Fruit fly (Drosophila melanogaster): ENCODE data around the gene Cpr23B.

DNA sequence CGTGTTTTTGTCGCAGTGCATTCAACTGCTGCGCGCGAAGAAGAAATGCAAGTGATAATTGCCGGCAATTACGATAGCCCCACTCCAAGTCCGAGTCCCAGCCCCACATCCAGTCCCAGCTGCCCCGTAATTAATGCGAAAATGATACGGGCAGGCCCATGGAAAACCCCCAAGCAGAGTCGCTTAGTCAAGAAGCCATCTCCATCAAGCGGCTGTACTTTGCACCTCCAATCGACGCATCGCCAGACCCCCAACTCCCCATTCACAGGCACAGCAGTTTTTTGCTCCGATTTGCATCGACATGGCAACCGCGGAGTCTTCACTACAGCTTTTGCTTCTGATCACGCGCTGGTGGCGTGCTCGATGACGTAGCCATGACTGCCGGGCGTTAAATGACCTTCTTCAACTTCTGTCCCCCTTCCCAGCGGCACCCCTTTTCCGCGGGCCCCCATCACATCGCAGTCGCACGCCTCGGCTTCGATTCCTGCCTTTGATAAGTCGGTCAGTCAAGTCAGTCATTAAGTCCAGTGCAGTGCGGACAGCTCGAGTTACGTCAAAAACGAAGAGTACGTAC lies 31.9 kb upstream of the Cpr23B start:
- TF ChIP-seq Mnt (GFP tag; optimal IDR thresholded peaks at IDR 0.05) (no peak), CG7101 (tag; optimal IDR thresholded peaks at IDR 0.05) (no peak), kay (GFP tag; ENCODE audit: borderline replicate concordance) (no peak)
